Worm (Caenorhabditis elegans): ENCODE data around the gene Y37E11B.10.

DNA sequence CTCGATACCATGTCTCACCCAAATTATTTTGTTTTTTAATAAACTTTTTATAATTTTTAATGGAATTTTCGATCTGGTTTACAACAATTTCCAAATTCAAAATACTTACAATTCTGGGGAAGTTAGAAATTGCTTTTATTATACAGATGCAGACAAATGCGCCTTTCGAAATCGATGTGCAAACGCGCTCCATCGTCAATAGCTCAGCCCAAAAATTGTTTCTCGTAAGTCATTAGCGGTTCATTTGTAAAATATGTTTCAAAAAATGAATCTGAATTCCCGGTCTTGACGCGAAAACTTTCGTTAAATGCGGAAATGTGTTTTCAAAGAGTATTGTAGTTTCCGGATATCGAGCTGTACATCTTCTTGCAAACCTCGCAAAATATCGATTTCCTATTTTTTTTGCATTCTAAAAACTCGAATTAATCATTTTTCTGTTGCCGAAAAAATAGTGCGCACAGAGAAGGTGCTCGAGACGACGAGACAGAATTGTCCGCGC lies 26.7 kb downstream of the Y37E11B.10 start, which contains the start of gene Y37E11B.1:
- no peak for TF ChIP-seq pha-4 (tag; optimal IDR thresholded peaks at IDR 0.05)
- no peak for TF ChIP-seq elt-3 (tag; optimal IDR thresholded peaks at IDR 0.05)
- no peak for TF ChIP-seq ZK546.5 (tag; optimal IDR thresholded peaks at IDR 0.05)
- TF ChIP-seq ceh-82 (tag; optimal IDR thresholded peaks at IDR 0.05): no peak
- TF ChIP-seq tbx-2 (tag; optimal IDR thresholded peaks at IDR 0.05): no peak
- TF ChIP-seq nfya-1 (tag; optimal IDR thresholded peaks at IDR 0.05; ENCODE audit: insufficient read depth): no peak
- TF ChIP-seq aly-2 (tag; optimal IDR thresholded peaks at IDR 0.05): no peak
- TF ChIP-seq nhr-11 (tag; optimal IDR thresholded peaks at IDR 0.05): no peak
- TF ChIP-seq ama-1 (optimal IDR thresholded peaks at IDR 0.05): no peak
- TF ChIP-seq elt-2 (tag; optimal IDR thresholded peaks at IDR 0.05): no peak
- TF ChIP-seq snpc-4 (tag; optimal IDR thresholded peaks at IDR 0.05): no peak
